Worm (Caenorhabditis elegans) whole organism, L2 larva: Measurements from ENCODE around the gene F19F10.1.
A peak's percentile ranks its signal among the peaks of the same experiment; 100 is the strongest.

Experiments
- C34F6.9 ChIP-seq: fragments of 150-350 bp; optimal IDR thresholded peaks from 2 replicates; lab custom pipeline; 2014; ENCODE audit warnings: missing biosample characterization, missing genetic modification characterization
- F13H6.1 ChIP-seq: sonication (generic microtip); optimal IDR thresholded peaks from 2 replicates; lab custom pipeline; 2016; ENCODE audit warnings: missing genetic modification characterization, missing compliant biosample characterization
- R02D3.7 ChIP-seq: fragments of 150-350 bp; optimal IDR thresholded peaks from 2 replicates; lab custom pipeline; 2014; ENCODE audit warnings: missing biosample characterization, missing genetic modification characterization
- aly-2 ChIP-seq: fragments of 150-350 bp; optimal IDR thresholded peaks from 2 replicates; lab custom pipeline; 2014; ENCODE audit warnings: missing biosample characterization, missing genetic modification characterization
- blmp-1 ChIP-seq: sonication (generic microtip); optimal IDR thresholded peaks from 2 replicates; lab custom pipeline; 2017; ENCODE audit warnings: missing genetic modification characterization, mild to moderate bottlenecking, missing compliant biosample characterization, antibody characterized with exemption, moderate library complexity; ENCODE audit not compliant: insufficient read depth
- ceh-16 ChIP-seq: fragments of 150-350 bp; optimal IDR thresholded peaks from 2 replicates; lab custom pipeline; 2014; ENCODE audit warnings: missing biosample characterization, missing genetic modification characterization
- ceh-82 ChIP-seq: fragments of 150-350 bp; optimal IDR thresholded peaks from 2 replicates; lab custom pipeline; 2014; ENCODE audit warnings: missing biosample characterization, missing genetic modification characterization
- dmd-4 ChIP-seq: sonication (generic microtip); optimal IDR thresholded peaks from 2 replicates; lab custom pipeline; 2017; ENCODE audit warnings: missing biosample characterization, missing genetic modification characterization
- egl-27 ChIP-seq: sonication (generic microtip); optimal IDR thresholded peaks from 3 replicates; lab custom pipeline; 2017; ENCODE audit warnings: missing biosample characterization, missing genetic modification reagents, missing genetic modification characterization
- elt-1 ChIP-seq: fragments of 150-350 bp; optimal IDR thresholded peaks from 2 replicates; lab custom pipeline; 2014; ENCODE audit warnings: missing biosample characterization, missing genetic modification characterization
- elt-3 ChIP-seq: sonication (generic microtip); optimal IDR thresholded peaks from 2 replicates; lab custom pipeline; 2017; ENCODE audit warnings: missing biosample characterization, missing genetic modification characterization
- fos-1 ChIP-seq: fragments of 150-350 bp; optimal IDR thresholded peaks from 2 replicates; lab custom pipeline; 2014; ENCODE audit warnings: missing biosample characterization, missing genetic modification characterization
- gmeb-1 ChIP-seq: fragments of 150-350 bp; optimal IDR thresholded peaks from 2 replicates; lab custom pipeline; 2014; ENCODE audit warnings: missing biosample characterization, missing genetic modification characterization
- lin-11 ChIP-seq: fragments of 150-350 bp; sonication (generic microtip); optimal IDR thresholded peaks from 2 replicates; lab custom pipeline; 2014; ENCODE audit warnings: missing biosample characterization, missing genetic modification characterization, inconsistent platforms, mixed read lengths
- lin-13 ChIP-seq: fragments of 150-350 bp; optimal IDR thresholded peaks from 2 replicates; lab custom pipeline; 2014; ENCODE audit warnings: missing biosample characterization, missing genetic modification reagents, missing genetic modification characterization
- lin-39 ChIP-seq: fragments of 150-350 bp; optimal IDR thresholded peaks from 2 replicates; lab custom pipeline; 2014; ENCODE audit warnings: missing biosample characterization, missing genetic modification reagents, missing genetic modification characterization
- mbf-1 ChIP-seq: sonication (generic microtip); optimal IDR thresholded peaks from 2 replicates; lab custom pipeline; 2017; ENCODE audit warnings: missing biosample characterization, missing genetic modification characterization
- mdl-1 ChIP-seq, 2 experiments: fragments of 150-350 bp in 1 of 2; sonication (generic microtip) in 1 of 2; optimal IDR thresholded peaks; 2 replicates each; lab custom pipeline; 2017; ENCODE audit warnings: missing biosample characterization in 2 of 2, missing genetic modification characterization in 2 of 2
- nhr-10 ChIP-seq: sonication (generic microtip); optimal IDR thresholded peaks from 2 replicates; lab custom pipeline; 2017; ENCODE audit warnings: missing biosample characterization, missing genetic modification characterization
- nhr-11 ChIP-seq: fragments of 150-350 bp; optimal IDR thresholded peaks from 2 replicates; lab custom pipeline; 2014; ENCODE audit warnings: missing biosample characterization, missing genetic modification characterization
- nhr-21 ChIP-seq: fragments of 150-350 bp; optimal IDR thresholded peaks from 2 replicates; lab custom pipeline; 2014; ENCODE audit warnings: missing biosample characterization, missing genetic modification characterization
- nhr-237 ChIP-seq: fragments of 150-350 bp; optimal IDR thresholded peaks from 2 replicates; lab custom pipeline; 2014; ENCODE audit warnings: missing biosample characterization, missing genetic modification characterization
- nhr-25 ChIP-seq: fragments of 150-350 bp; sonication (generic microtip); optimal IDR thresholded peaks from 3 replicates; lab custom pipeline; 2014; ENCODE audit warnings: missing biosample characterization, missing genetic modification characterization
- nhr-6 ChIP-seq: fragments of 150-350 bp; optimal IDR thresholded peaks from 2 replicates; lab custom pipeline; 2014; ENCODE audit warnings: missing biosample characterization, missing genetic modification characterization
- nhr-77 ChIP-seq: fragments of 150-350 bp; optimal IDR thresholded peaks from 2 replicates; lab custom pipeline; 2014; ENCODE audit warnings: missing biosample characterization, missing genetic modification characterization
- sem-4 ChIP-seq: fragments of 150-350 bp; optimal IDR thresholded peaks from 2 replicates; lab custom pipeline; 2014; ENCODE audit warnings: missing biosample characterization, missing genetic modification reagents, missing genetic modification characterization
- skn-1 ChIP-seq: sonication (generic microtip); optimal IDR thresholded peaks from 2 replicates; lab custom pipeline; 2017; ENCODE audit warnings: missing biosample characterization, missing genetic modification characterization
- sma-3 ChIP-seq: sonication (generic microtip); optimal IDR thresholded peaks from 2 replicates; lab custom pipeline; 2016; ENCODE audit warnings: missing genetic modification reagents, missing genetic modification characterization, missing compliant biosample characterization
- sma-9 ChIP-seq, 2 experiments: fragments of 150-350 bp in 1 of 2; sonication (generic microtip) in 1 of 2; optimal IDR thresholded peaks; 2 replicates each; lab custom pipeline; 2014 to 2016; ENCODE audit warnings: missing genetic modification characterization in 2 of 2, mild to moderate bottlenecking in 1 of 2, missing biosample characterization in 1 of 2, missing compliant biosample characterization in 1 of 2, missing genetic modification reagents in 1 of 2, moderate library complexity in 1 of 2
- snpc-4 ChIP-seq: fragments of 150-350 bp; optimal IDR thresholded peaks from 2 replicates; lab custom pipeline; 2014; ENCODE audit warnings: missing biosample characterization, missing genetic modification characterization
- unc-39 ChIP-seq: fragments of 150-350 bp; optimal IDR thresholded peaks from 2 replicates; lab custom pipeline; 2014; ENCODE audit warnings: missing biosample characterization, missing genetic modification characterization
- unc-55 ChIP-seq: fragments of 150-350 bp; sonication (generic microtip); optimal IDR thresholded peaks from 3 replicates; lab custom pipeline; 2014; ENCODE audit warnings: missing biosample characterization, missing genetic modification reagents, missing genetic modification characterization
- unc-62 ChIP-seq: fragments of 150-350 bp; optimal IDR thresholded peaks from 2 replicates; lab custom pipeline; 2014; ENCODE audit warnings: missing biosample characterization, missing genetic modification reagents, missing genetic modification characterization
- zag-1 ChIP-seq: fragments of 150-350 bp; optimal IDR thresholded peaks from 2 replicates; lab custom pipeline; 2014; ENCODE audit warnings: missing biosample characterization, missing genetic modification characterization
- ztf-1 ChIP-seq: fragments of 200-800 bp; sonication (Bioruptor generic); conservative IDR thresholded peaks from 2 replicates; pipeline ENCODE4 v1.3.6; 2022; ENCODE audit warnings: missing genetic modification characterization, missing compliant biosample characterization
- ztf-11 ChIP-seq: sonication (generic microtip); optimal IDR thresholded peaks from 2 replicates; lab custom pipeline; 2017; ENCODE audit warnings: missing biosample characterization, missing genetic modification characterization
- ztf-4 ChIP-seq: fragments of 150-350 bp; optimal IDR thresholded peaks from 2 replicates; lab custom pipeline; 2014; ENCODE audit warnings: missing biosample characterization, missing genetic modification characterization

F19F10.1 gene

DNA sequence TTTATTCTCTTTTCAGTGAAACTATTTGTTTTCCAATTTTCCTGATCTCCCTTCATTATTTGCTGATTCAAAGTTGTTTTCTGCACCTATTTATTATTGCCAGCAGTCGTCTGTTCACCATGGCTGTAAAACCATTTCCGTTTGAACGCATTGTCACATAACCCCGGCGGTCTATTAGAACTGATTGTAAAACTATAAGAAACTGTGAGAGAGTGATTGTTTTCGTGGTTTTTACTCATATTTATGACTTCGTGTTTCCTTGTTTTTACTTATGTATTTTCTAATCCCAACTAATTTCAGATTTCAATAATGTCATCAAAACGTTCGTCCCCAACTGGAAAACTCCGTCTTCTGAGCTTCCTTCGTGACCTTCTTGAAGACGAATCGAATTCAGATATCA lies at the start of gene F19F10.1:
Gene F19F10.1, plus strand, starts transcription at position 301 of the 400 bp plus-strand sequence.
- TF ChIP-seq dmd-4 (tag; lab: Kevin White, UChicago) (no peak), elt-3 (tag; lab: Kevin White, UChicago) (no peak), snpc-4 (tag; lab: Kevin White, UChicago) (no peak), nhr-77 (tag; lab: Kevin White, UChicago) (no peak), sem-4 (tag; lab: Kevin White, UChicago) (no peak), aly-2 (no peak), unc-55 (no peak)

- TF ChIP-seq blmp-1 (tag; lab: Kevin White, UChicago) (no peak), lin-39 (tag; lab: Kevin White, UChicago) (no peak), sma-3 (GFP tag; lab: Kevin White, UChicago) (no peak), R02D3.7 (tag; lab: Kevin White, UChicago) (no peak), nhr-77 (tag; lab: Kevin White, UChicago) (no peak), nhr-21 (tag; lab: Kevin White, UChicago) (no peak), ceh-16 (tag; lab: Kevin White, UChicago) (no peak), nhr-11 (tag; lab: Kevin White, UChicago) (no peak), nhr-25 (tag; lab: Kevin White, UChicago) (no peak)
These were observed 48.1 kb upstream of the F19F10.1 start, which contains the start of gene srb-18 for ce11 chrV:7514939-7515338. Gene srb-18 (plus strand): TSS chrV:7515239.

DNA sequence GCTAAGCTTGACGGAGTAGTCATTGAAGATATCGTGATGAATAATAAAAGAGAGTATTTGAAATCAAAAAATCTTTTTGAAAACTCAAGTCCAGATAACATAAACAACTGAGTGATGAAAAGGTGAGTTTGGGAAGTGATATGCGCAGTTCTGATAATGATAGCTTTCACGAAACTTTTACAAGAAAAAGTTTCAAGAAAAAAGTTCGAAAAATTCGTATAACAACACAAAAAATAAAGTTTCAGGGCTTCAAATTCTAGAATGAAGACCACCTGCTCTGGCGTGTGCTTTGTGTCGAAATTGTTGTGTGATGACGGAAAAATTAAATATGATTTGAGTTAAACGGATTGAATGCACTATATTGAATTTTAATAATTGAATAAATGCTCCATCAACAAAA lies 43.0 kb upstream of the F19F10.1 start, which contains the start of gene srb-19:
Gene srb-19, minus strand, starts transcription at position 101 of the 400 bp plus-strand sequence.
- TF ChIP-seq ztf-1 (GFP tag; lab: Robert Waterston, UW) (no peak), lin-11 (tag; lab: Kevin White, UChicago) (no peak), ztf-11 (no peak), ceh-16 (tag; lab: Kevin White, UChicago) (no peak), unc-62 (GFP tag; lab: Kevin White, UChicago) (no peak), lin-39 (tag; lab: Kevin White, UChicago) (no peak), gmeb-1 (tag; lab: Kevin White, UChicago) (no peak), sma-9 (GFP tag; optimal IDR thresholded peaks at IDR 0.05; lab: Kevin White, UChicago) (no peak), sma-9 (tag; optimal IDR thresholded peaks at IDR 0.05; lab: Kevin White, UChicago) (no peak), mbf-1 (tag; lab: Kevin White, UChicago) (no peak), lin-13 (GFP tag; lab: Kevin White, UChicago) (no peak), ceh-82 (tag; lab: Kevin White, UChicago) (no peak), nhr-77 (tag; lab: Kevin White, UChicago) (no peak), nhr-10 (tag; lab: Kevin White, UChicago) (no peak), sem-4 (tag; lab: Kevin White, UChicago) (no peak), unc-55 (no peak)

DNA sequence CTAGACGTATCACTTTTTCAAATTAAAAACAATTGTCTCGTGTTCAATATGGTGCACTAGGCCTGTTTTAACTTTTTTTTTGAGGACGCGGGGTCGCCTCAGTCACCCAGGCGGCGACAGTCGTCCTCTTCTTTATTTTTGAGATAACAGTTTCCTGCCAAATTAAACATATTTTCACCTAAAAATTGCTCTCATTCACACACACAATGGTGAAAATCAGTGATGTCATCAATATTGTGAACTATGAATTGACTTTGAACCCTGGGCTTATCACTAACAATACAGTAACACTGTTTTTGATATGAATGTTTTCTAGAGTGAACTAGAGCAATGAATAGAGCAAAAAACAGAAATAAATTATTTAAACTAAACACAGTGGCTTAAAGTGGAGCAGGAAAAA lies 41.7 kb upstream of the F19F10.1 start:
- TF ChIP-seq sem-4 (tag; lab: Kevin White, UChicago) (no peak), sma-9 (GFP tag; optimal IDR thresholded peaks at IDR 0.05; lab: Kevin White, UChicago) (peak; percentile 16), sma-9 (tag; optimal IDR thresholded peaks at IDR 0.05; lab: Kevin White, UChicago) (no peak), gmeb-1 (tag; lab: Kevin White, UChicago) (peak; percentile 15), F13H6.1 (tag; lab: Kevin White, UChicago) (no peak), fos-1 (peak; percentile 7)

DNA sequence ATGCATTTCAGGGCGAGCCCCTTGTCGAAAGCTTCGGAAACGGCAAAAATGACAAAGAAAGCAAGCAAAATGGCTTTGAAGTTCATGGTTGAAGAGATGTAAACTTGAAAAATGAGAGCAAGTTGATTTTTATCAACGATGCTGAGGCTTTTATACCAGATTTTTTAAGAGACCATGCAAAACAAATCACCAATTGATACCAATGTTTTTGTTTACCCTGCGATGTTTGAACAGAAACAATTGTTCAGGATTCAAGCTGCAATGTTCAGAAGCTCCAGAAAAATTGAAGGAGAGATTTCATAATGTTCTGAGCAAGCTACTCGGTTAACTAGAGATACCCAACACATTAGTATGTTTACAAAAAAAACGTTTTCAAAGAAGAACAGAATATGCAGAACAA lies 40.8 kb upstream of the F19F10.1 start, which contains the start of gene C54F6.15:
Gene C54F6.15, minus strand, starts transcription at position 101 of the 400 bp plus-strand sequence.
- no peak for TF ChIP-seq unc-39 (tag; lab: Kevin White, UChicago)
- no peak for TF ChIP-seq elt-1 (tag; lab: Kevin White, UChicago)
- no peak for TF ChIP-seq nhr-6
- no peak for TF ChIP-seq gmeb-1 (tag; lab: Kevin White, UChicago)
- TF ChIP-seq ztf-11: no peak

DNA sequence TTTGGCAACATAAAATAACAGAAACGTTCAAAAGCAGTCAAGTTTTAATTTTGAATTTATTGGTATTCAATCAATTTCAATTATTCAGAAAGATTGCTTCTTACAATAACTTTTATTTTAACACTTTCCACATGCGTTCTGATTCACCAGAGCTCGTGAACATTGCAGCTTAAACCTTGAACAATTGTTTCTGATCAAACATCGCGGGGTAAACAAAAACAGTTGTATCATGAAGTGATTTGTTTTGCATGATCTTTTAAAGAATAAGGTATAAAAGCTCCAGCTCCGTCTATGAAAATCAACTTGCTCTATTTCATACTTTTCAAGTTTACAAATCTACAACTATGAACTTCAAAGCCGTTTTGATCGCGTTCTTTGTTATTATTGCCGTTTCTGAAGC lies 39.7 kb upstream of the F19F10.1 start, which contains the start of gene C54F6.6:
Gene C54F6.6, plus strand, starts transcription at position 301 of the 400 bp plus-strand sequence.
- TF ChIP-seq elt-3 (tag; lab: Kevin White, UChicago): no peak
- no peak for TF ChIP-seq blmp-1 (tag; lab: Kevin White, UChicago)
- TF ChIP-seq mdl-1 (tag; optimal IDR thresholded peaks at IDR 0.05; lab: Kevin White, UChicago): no peak
- no peak for TF ChIP-seq ztf-11
- no peak for TF ChIP-seq snpc-4 (tag; lab: Kevin White, UChicago)
- TF ChIP-seq aly-2: no peak
- TF ChIP-seq nhr-10 (tag; lab: Kevin White, UChicago): no peak
- no peak for TF ChIP-seq nhr-237 (tag; lab: Kevin White, UChicago)
- no peak for TF ChIP-seq zag-1
- no peak for TF ChIP-seq ztf-4 (tag; lab: Kevin White, UChicago)
- TF ChIP-seq C34F6.9 (tag; lab: Kevin White, UChicago): no peak
- TF ChIP-seq unc-55: no peak
- no peak for TF ChIP-seq lin-11 (tag; lab: Kevin White, UChicago)
- TF ChIP-seq nhr-21 (tag; lab: Kevin White, UChicago): no peak
- no peak for TF ChIP-seq skn-1 (tag; lab: Kevin White, UChicago)
- TF ChIP-seq sem-4 (tag; lab: Kevin White, UChicago): no peak
- TF ChIP-seq egl-27 (tag; lab: Kevin White, UChicago): no peak
- TF ChIP-seq, all 48 proteins: peak for 0
